Fruit fly (Drosophila melanogaster): ENCODE data around the gene shv.

The shv gene

dm6 chr2L:487719-488547, 35.0 kb downstream of the shv start (continued):
- TF ChIP-seq dac (GFP tag; optimal IDR thresholded peaks at IDR 0.05) (no peak), dsx (GFP tag; optimal IDR thresholded peaks at IDR 0.05; ENCODE audit: poor library complexity, severe bottlenecking) (peak; percentile 30), spab (GFP tag; optimal IDR thresholded peaks at IDR 0.05) (peak; percentile 26), net (GFP tag; optimal IDR thresholded peaks at IDR 0.05) (peak; percentile 55), CG10631 (GFP tag; optimal IDR thresholded peaks at IDR 0.05) (peak; percentile 56), CG1621 (tag; optimal IDR thresholded peaks at IDR 0.05) (no peak), Sox15 (GFP tag; optimal IDR thresholded peaks at IDR 0.05) (peak; percentile 60), achi (GFP tag; optimal IDR thresholded peaks at IDR 0.05) (peak; percentile 66), Hr4 (GFP tag; optimal IDR thresholded peaks at IDR 0.05) (peak; percentile 28), CG6163 (GFP tag; IDR thresholded peaks at IDR 0.05) (no peak; the same call in 2 of the 3 replicates), CG31627 (GFP tag; optimal IDR thresholded peaks at IDR 0.05) (peak; percentile 49), CG16779 (tag; optimal IDR thresholded peaks at IDR 0.05) (peak; percentile 6), topi (GFP tag; optimal IDR thresholded peaks at IDR 0.05) (peak; percentile 68), Ets21C (GFP tag; optimal IDR thresholded peaks at IDR 0.05) (peak; percentile 65), CG11294 (GFP tag; IDR thresholded peaks at IDR 0.05) (no peak), Eip93F (GFP tag; optimal IDR thresholded peaks at IDR 0.05) (no peak), acj6 (GFP tag; optimal IDR thresholded peaks at IDR 0.05) (peak; percentile 74), CG6854 (GFP tag; optimal IDR thresholded peaks at IDR 0.05) (no peak), CG8119 (GFP tag; IDR thresholded peaks at IDR 0.05) (peak; percentile 42; the same call in 2 of the 3 replicates), CG11762 (GFP tag; optimal IDR thresholded peaks at IDR 0.05; ENCODE audit: insufficient read depth) (peak; percentile 53), ss (GFP tag; optimal IDR thresholded peaks at IDR 0.05) (peak in 1 of 2 experiments; percentile 53), CG6808 (GFP tag; optimal IDR thresholded peaks at IDR 0.05) (peak; percentile 40), Sox14 (GFP tag; optimal IDR thresholded peaks at IDR 0.05) (peak; percentile 48), Eip78C (GFP tag) (peak; percentile 96), vri (GFP tag; optimal IDR thresholded peaks at IDR 0.05) (no peak), svp (GFP tag) (no peak), cyc (GFP tag; optimal IDR thresholded peaks at IDR 0.05) (peak; percentile 71), Sox102F (GFP tag; optimal IDR thresholded peaks at IDR 0.05) (peak; percentile 58), CG11902 (GFP tag; optimal IDR thresholded peaks at IDR 0.05) (peak; percentile 62), fd85E (GFP tag; optimal IDR thresholded peaks at IDR 0.05) (no peak), Eip75B (GFP tag; optimal IDR thresholded peaks at IDR 0.05) (peak; percentile 75)

- TF ChIP-seq CG9139 (GFP tag; optimal IDR thresholded peaks at IDR 0.05) (no peak), CG8119 (GFP tag; IDR thresholded peaks at IDR 0.05) (0 out of 3 replicates have a peak, but pooled peaks have one; percentile 10), CG11762 (GFP tag; optimal IDR thresholded peaks at IDR 0.05; ENCODE audit: insufficient read depth) (no peak), Eip75B (GFP tag; optimal IDR thresholded peaks at IDR 0.05) (peak; percentile 17), achi (GFP tag; optimal IDR thresholded peaks at IDR 0.05) (no peak), CG10631 (GFP tag; optimal IDR thresholded peaks at IDR 0.05) (peak; percentile 21), dsx (GFP tag; optimal IDR thresholded peaks at IDR 0.05; ENCODE audit: poor library complexity, severe bottlenecking) (no peak), lz (GFP tag; optimal IDR thresholded peaks at IDR 0.05) (peak; percentile 14), CG10669 (GFP tag; optimal IDR thresholded peaks at IDR 0.05) (peak; percentile 16), CG8632 (GFP tag; optimal IDR thresholded peaks at IDR 0.05) (peak; percentile 28), svp (GFP tag) (peak; percentile 86), Blimp-1 (GFP tag; optimal IDR thresholded peaks at IDR 0.05) (peak; percentile 2)
These were observed 35.7 kb downstream of the shv start for dm6 chr2L:488548-489100.

Data from whole organism, prepupa.